Worm (Caenorhabditis elegans) whole organism, L2 larva: ENCODE measurements around the gene sec-61.A.

Experiments
- F13H6.1 ChIP-seq: sonication (generic microtip); optimal IDR thresholded peaks from 2 replicates; lab custom pipeline; 2016; ENCODE audit warnings: missing genetic modification characterization, missing compliant biosample characterization
- R02D3.7 ChIP-seq: fragments of 150-350 bp; optimal IDR thresholded peaks from 2 replicates; lab custom pipeline; 2014; ENCODE audit warnings: missing biosample characterization, missing genetic modification characterization
- Y55F3AM.14 ChIP-seq: fragments of 200-800 bp; sonication (Bioruptor generic); optimal IDR thresholded peaks from 2 replicates; lab custom pipeline; 2018; ENCODE audit warnings: mild to moderate bottlenecking, missing genetic modification characterization, missing compliant biosample characterization
- alr-1 ChIP-seq: fragments of 150-350 bp; optimal IDR thresholded peaks from 2 replicates; lab custom pipeline; 2014; ENCODE audit warnings: missing biosample characterization, missing genetic modification characterization
- aly-2 ChIP-seq: fragments of 150-350 bp; optimal IDR thresholded peaks from 2 replicates; lab custom pipeline; 2014; ENCODE audit warnings: missing biosample characterization, missing genetic modification characterization
- ama-1 ChIP-seq: fragments of 150-350 bp; optimal IDR thresholded peaks from 2 replicates; lab custom pipeline; 2018; ENCODE audit warnings: inconsistent platforms
- blmp-1 ChIP-seq: sonication (generic microtip); optimal IDR thresholded peaks from 2 replicates; lab custom pipeline; 2017; ENCODE audit warnings: missing genetic modification characterization, mild to moderate bottlenecking, missing compliant biosample characterization, antibody characterized with exemption, moderate library complexity; ENCODE audit not compliant: insufficient read depth
- crh-2 ChIP-seq: sonication (generic microtip); optimal IDR thresholded peaks from 2 replicates; lab custom pipeline; 2017; ENCODE audit warnings: missing biosample characterization, missing genetic modification characterization
- egl-27 ChIP-seq: sonication (generic microtip); optimal IDR thresholded peaks from 3 replicates; lab custom pipeline; 2017; ENCODE audit warnings: missing biosample characterization, missing genetic modification reagents, missing genetic modification characterization
- elt-1 ChIP-seq: fragments of 150-350 bp; optimal IDR thresholded peaks from 2 replicates; lab custom pipeline; 2014; ENCODE audit warnings: missing biosample characterization, missing genetic modification characterization
- elt-3 ChIP-seq: sonication (generic microtip); optimal IDR thresholded peaks from 2 replicates; lab custom pipeline; 2017; ENCODE audit warnings: missing biosample characterization, missing genetic modification characterization
- gmeb-1 ChIP-seq: fragments of 150-350 bp; optimal IDR thresholded peaks from 2 replicates; lab custom pipeline; 2014; ENCODE audit warnings: missing biosample characterization, missing genetic modification characterization
- lin-13 ChIP-seq: fragments of 150-350 bp; optimal IDR thresholded peaks from 2 replicates; lab custom pipeline; 2014; ENCODE audit warnings: missing biosample characterization, missing genetic modification reagents, missing genetic modification characterization
- lin-39 ChIP-seq: fragments of 150-350 bp; optimal IDR thresholded peaks from 2 replicates; lab custom pipeline; 2014; ENCODE audit warnings: missing biosample characterization, missing genetic modification reagents, missing genetic modification characterization
- lsy-2 ChIP-seq, 2 experiments: fragments of 150-350 bp in 1 of 2; sonication (generic microtip) in 1 of 2; optimal IDR thresholded peaks; 2 replicates each; lab custom pipeline; 2014 to 2017; ENCODE audit warnings: missing biosample characterization in 2 of 2, missing genetic modification characterization in 2 of 2
- mbf-1 ChIP-seq: sonication (generic microtip); optimal IDR thresholded peaks from 2 replicates; lab custom pipeline; 2017; ENCODE audit warnings: missing biosample characterization, missing genetic modification characterization
- mdl-1 ChIP-seq, 2 experiments: fragments of 150-350 bp in 1 of 2; sonication (generic microtip) in 1 of 2; optimal IDR thresholded peaks; 2 replicates each; lab custom pipeline; 2017; ENCODE audit warnings: missing biosample characterization in 2 of 2, missing genetic modification characterization in 2 of 2
- nhr-10 ChIP-seq: sonication (generic microtip); optimal IDR thresholded peaks from 2 replicates; lab custom pipeline; 2017; ENCODE audit warnings: missing biosample characterization, missing genetic modification characterization
- nhr-12 ChIP-seq: fragments of 150-350 bp; optimal IDR thresholded peaks from 2 replicates; lab custom pipeline; 2014; ENCODE audit warnings: missing biosample characterization, missing genetic modification characterization
- nhr-21 ChIP-seq: fragments of 150-350 bp; optimal IDR thresholded peaks from 2 replicates; lab custom pipeline; 2014; ENCODE audit warnings: missing biosample characterization, missing genetic modification characterization
- nhr-23 ChIP-seq: fragments of 150-350 bp; optimal IDR thresholded peaks from 2 replicates; lab custom pipeline; 2014; ENCODE audit warnings: missing biosample characterization, missing genetic modification reagents, missing genetic modification characterization
- nhr-25 ChIP-seq: fragments of 150-350 bp; sonication (generic microtip); optimal IDR thresholded peaks from 3 replicates; lab custom pipeline; 2014; ENCODE audit warnings: missing biosample characterization, missing genetic modification characterization
- nhr-6 ChIP-seq: fragments of 150-350 bp; optimal IDR thresholded peaks from 2 replicates; lab custom pipeline; 2014; ENCODE audit warnings: missing biosample characterization, missing genetic modification characterization
- nhr-77 ChIP-seq: fragments of 150-350 bp; optimal IDR thresholded peaks from 2 replicates; lab custom pipeline; 2014; ENCODE audit warnings: missing biosample characterization, missing genetic modification characterization
- peb-1 ChIP-seq: fragments of 150-350 bp; optimal IDR thresholded peaks from 2 replicates; lab custom pipeline; 2014; ENCODE audit warnings: missing biosample characterization, missing genetic modification characterization
- sem-4 ChIP-seq: fragments of 150-350 bp; optimal IDR thresholded peaks from 2 replicates; lab custom pipeline; 2014; ENCODE audit warnings: missing biosample characterization, missing genetic modification reagents, missing genetic modification characterization
- skn-1 ChIP-seq: sonication (generic microtip); optimal IDR thresholded peaks from 2 replicates; lab custom pipeline; 2017; ENCODE audit warnings: missing biosample characterization, missing genetic modification characterization
- sma-3 ChIP-seq: sonication (generic microtip); optimal IDR thresholded peaks from 2 replicates; lab custom pipeline; 2016; ENCODE audit warnings: missing genetic modification reagents, missing genetic modification characterization, missing compliant biosample characterization
- sma-9 ChIP-seq, 2 experiments: fragments of 150-350 bp in 1 of 2; sonication (generic microtip) in 1 of 2; optimal IDR thresholded peaks; 2 replicates each; lab custom pipeline; 2014 to 2016; ENCODE audit warnings: missing genetic modification characterization in 2 of 2, mild to moderate bottlenecking in 1 of 2, missing biosample characterization in 1 of 2, missing compliant biosample characterization in 1 of 2, missing genetic modification reagents in 1 of 2, moderate library complexity in 1 of 2
- snpc-4 ChIP-seq: fragments of 150-350 bp; optimal IDR thresholded peaks from 2 replicates; lab custom pipeline; 2014; ENCODE audit warnings: missing biosample characterization, missing genetic modification characterization
- unc-55 ChIP-seq: fragments of 150-350 bp; sonication (generic microtip); optimal IDR thresholded peaks from 3 replicates; lab custom pipeline; 2014; ENCODE audit warnings: missing biosample characterization, missing genetic modification reagents, missing genetic modification characterization
- ztf-1 ChIP-seq: fragments of 200-800 bp; sonication (Bioruptor generic); conservative IDR thresholded peaks from 2 replicates; pipeline ENCODE4 v1.3.6; 2022; ENCODE audit warnings: missing genetic modification characterization, missing compliant biosample characterization
- ztf-11 ChIP-seq: sonication (generic microtip); optimal IDR thresholded peaks from 2 replicates; lab custom pipeline; 2017; ENCODE audit warnings: missing biosample characterization, missing genetic modification characterization

The sec-61.A gene

DNA sequence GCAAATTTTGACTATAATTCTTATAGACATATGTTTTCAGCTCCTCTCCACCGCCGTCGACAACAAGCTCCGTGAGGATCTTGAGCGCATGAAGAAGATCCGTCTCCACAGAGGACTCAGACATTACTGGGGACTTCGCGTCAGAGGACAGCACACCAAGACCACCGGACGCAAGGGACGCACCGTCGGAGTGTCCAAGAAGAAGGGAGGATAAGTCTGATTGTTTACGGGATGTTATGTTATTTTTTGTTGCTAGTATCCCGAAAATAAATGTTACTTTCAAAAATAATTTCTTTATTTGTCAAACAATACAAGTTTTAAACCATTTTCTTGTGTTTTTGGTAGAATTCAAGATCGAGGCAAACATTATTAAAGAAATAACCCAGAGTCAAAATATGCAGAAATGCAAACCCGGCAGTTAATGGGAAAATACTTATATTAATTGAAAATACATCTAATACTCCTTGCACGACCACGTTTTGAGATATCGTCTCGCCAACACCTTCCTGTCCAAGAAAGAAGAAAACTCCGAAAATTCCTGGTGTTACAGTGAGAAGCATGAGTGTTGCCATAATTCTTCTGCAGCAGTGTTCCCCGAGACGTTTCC is 1.2 kb upstream of the sec-61.A start:
- TF ChIP-seq aly-2 (tag; lab: Kevin White, UChicago) (no peak), peb-1 (tag; lab: Kevin White, UChicago) (no peak), elt-3 (tag; lab: Kevin White, UChicago) (no peak), nhr-77 (tag; lab: Kevin White, UChicago) (no peak), skn-1 (tag; lab: Kevin White, UChicago) (no peak), nhr-23 (no peak), R02D3.7 (tag; lab: Kevin White, UChicago) (no peak), F13H6.1 (tag; lab: Kevin White, UChicago) (no peak), sma-3 (GFP tag; lab: Kevin White, UChicago) (no peak)

DNA sequence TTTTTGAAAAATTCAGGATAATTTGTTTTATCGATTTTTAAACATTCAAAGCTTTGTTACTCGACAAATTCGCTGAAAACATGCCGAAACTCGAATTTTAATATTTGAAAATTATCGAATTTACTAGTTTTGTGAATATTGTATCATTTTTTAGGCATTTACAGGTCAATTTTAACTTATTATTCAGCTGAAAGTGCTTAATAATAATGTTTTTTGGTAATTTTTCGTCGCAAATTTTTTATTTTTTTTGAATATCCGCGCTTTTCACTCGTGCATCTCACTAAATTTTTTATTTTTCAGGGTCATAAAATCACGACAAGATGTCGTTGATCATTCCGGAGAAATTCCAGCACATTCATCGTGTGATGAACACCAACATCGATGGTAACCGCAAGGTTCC is 315 bp upstream of the sec-61.A start, which contains the start of gene rps-18:
Gene rps-18, plus strand, starts transcription at position 301 of the 400 bp plus-strand sequence.
- TF ChIP-seq ztf-11: no peak
- TF ChIP-seq nhr-77 (tag; lab: Kevin White, UChicago): no peak
- TF ChIP-seq aly-2 (tag; lab: Kevin White, UChicago): no peak
- TF ChIP-seq snpc-4: no peak
- TF ChIP-seq Y55F3AM.14 (GFP tag; lab: Kevin White, UChicago): no peak
- no peak for TF ChIP-seq nhr-21 (tag; lab: Kevin White, UChicago)
- TF ChIP-seq nhr-12: no peak
- TF ChIP-seq sma-9 (GFP tag; optimal IDR thresholded peaks at IDR 0.05; lab: Kevin White, UChicago): no peak
- TF ChIP-seq sma-9 (tag; optimal IDR thresholded peaks at IDR 0.05; lab: Kevin White, UChicago): no peak
- TF ChIP-seq egl-27 (tag; lab: Kevin White, UChicago): no peak
- TF ChIP-seq mdl-1 (tag; optimal IDR thresholded peaks at IDR 0.05; lab: Kevin White, UChicago): no peak
- TF ChIP-seq sem-4 (tag; lab: Kevin White, UChicago): no peak
- no peak for TF ChIP-seq unc-55 (GFP tag; lab: Kevin White, UChicago)
- TF ChIP-seq gmeb-1 (tag; lab: Kevin White, UChicago): no peak
- no peak for TF ChIP-seq lin-39 (tag; lab: Kevin White, UChicago)
- TF ChIP-seq mbf-1: no peak
- TF ChIP-seq peb-1 (tag; lab: Kevin White, UChicago): no peak

DNA sequence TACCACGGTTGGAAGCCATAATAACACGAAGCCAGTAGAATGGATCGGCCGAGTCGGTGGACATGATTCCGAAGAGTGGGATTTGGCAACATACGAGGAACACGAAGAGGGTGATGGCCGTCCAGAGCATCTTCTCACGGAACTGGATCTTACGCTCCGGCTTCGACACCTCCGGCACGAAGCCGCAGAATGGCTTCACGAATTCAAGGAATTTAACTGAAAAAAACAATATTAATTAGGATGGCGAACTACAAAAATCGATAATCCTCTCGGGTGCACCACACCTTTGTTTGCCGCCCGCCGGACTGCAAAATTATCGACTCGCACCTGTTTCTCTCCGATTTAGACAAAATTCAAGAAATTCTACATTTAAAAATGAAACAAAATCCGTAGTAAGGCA is 863 bp downstream of the sec-61.A start:
- TF ChIP-seq lin-39 (tag; lab: Kevin White, UChicago) (no peak), ztf-1 (GFP tag; lab: Robert Waterston, UW) (0 out of 2 replicates have a peak, but pooled peaks have one; percentile 62)

DNA sequence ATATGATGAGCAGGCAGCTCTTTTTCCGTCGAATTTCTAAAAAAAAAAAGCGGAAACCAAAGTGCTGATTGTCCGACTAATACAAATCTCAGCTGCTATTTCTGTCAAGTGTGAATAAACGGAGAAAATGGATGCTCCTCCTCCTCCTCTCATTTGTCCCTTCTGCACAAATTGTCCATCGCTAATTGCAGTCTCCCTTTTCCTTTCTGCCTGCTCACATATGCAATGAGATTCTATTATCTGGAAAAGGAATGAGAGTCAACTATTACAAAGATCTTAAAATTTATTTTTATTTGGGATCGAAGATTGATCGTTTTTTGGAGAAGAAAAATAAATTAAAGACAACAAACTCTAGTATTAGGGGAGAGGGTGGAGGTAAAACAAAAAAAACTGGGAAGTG is 2.8 kb downstream of the sec-61.A start:
- TF ChIP-seq crh-2 (tag; lab: Kevin White, UChicago) (peak; percentile 13), nhr-23 (no peak), elt-1 (tag; lab: Kevin White, UChicago) (no peak), nhr-6 (no peak), nhr-21 (tag; lab: Kevin White, UChicago) (peak; percentile 53), alr-1 (tag; lab: Kevin White, UChicago) (no peak), nhr-77 (tag; lab: Kevin White, UChicago) (no peak), ama-1 (peak; percentile 11), gmeb-1 (tag; lab: Kevin White, UChicago) (no peak), lsy-2 (tag; optimal IDR thresholded peaks at IDR 0.05; lab: Kevin White, UChicago) (peak in 1 of 2 experiments; percentile 48), Y55F3AM.14 (GFP tag; lab: Kevin White, UChicago) (no peak), R02D3.7 (tag; lab: Kevin White, UChicago) (no peak), lin-13 (GFP tag; lab: Kevin White, UChicago) (peak; percentile 26), nhr-10 (tag; lab: Kevin White, UChicago) (no peak), blmp-1 (tag; lab: Kevin White, UChicago) (no peak)

DNA sequence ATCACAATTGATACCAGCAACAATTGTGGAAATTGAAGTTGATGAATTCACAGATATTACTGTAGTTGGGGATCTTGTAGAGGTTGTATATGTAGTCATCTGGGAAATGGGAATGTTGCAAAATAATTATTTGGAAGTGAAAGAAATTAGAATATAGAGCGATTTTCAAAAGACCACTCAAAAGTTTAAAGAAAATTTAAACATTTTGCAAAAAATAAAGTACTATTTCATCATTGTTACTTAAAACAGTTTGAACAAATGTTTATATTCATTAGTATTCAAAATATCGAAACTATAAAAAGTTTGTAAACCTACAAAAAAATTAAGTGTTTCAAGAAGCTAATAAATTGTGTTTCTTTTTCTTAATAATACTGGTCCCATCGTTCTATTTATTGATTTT is 8.8 kb downstream of the sec-61.A start, which contains the start of gene Y57G11C.46:
Gene Y57G11C.46, minus strand, starts transcription at position 101 of the 400 bp plus-strand sequence.
- TF ChIP-seq nhr-12 (no peak), ztf-11 (no peak), alr-1 (tag; lab: Kevin White, UChicago) (no peak), nhr-25 (tag; lab: Kevin White, UChicago) (no peak), elt-3 (tag; lab: Kevin White, UChicago) (no peak), mbf-1 (no peak)
